Worm (Caenorhabditis elegans) whole organism, L1 larva: ENCODE results near the gene cwp-2.

ENCODE experiments used
- ceh-63 ChIP-seq: fragments of 200-800 bp; sonication (Bioruptor generic); optimal IDR thresholded peaks from 2 replicates; lab custom pipeline; 2018; ENCODE audit warnings: mild to moderate bottlenecking, missing genetic modification characterization, missing compliant biosample characterization
- ceh-82 ChIP-seq, 3 experiments: fragments of 150-350 bp in 1 of 3; sonication (generic microtip) in 2 of 3; optimal IDR thresholded peaks; 2 replicates each; lab custom pipeline; 2014 to 2017; ENCODE audit warnings: missing biosample characterization in 3 of 3, missing genetic modification characterization in 3 of 3
- ceh-90 ChIP-seq: sonication (generic microtip); optimal IDR thresholded peaks from 2 replicates; lab custom pipeline; 2016; ENCODE audit warnings: missing genetic modification characterization, missing compliant biosample characterization
- dpl-1 ChIP-seq, 3 experiments: fragments of 150-350 bp in 2 of 3; sonication (generic microtip) in 1 of 3; optimal IDR thresholded peaks; 2 replicates each; lab custom pipeline; 2014 to 2017; ENCODE audit warnings: missing biosample characterization in 3 of 3, missing genetic modification characterization in 3 of 3, missing genetic modification reagents in 3 of 3
- fkh-10 ChIP-seq: sonication (generic microtip); optimal IDR thresholded peaks from 2 replicates; lab custom pipeline; 2017; ENCODE audit warnings: missing biosample characterization, missing genetic modification reagents, missing genetic modification characterization
- jun-1 ChIP-seq: fragments of 150-350 bp; optimal IDR thresholded peaks from 2 replicates; lab custom pipeline; 2014; ENCODE audit warnings: missing biosample characterization, missing genetic modification reagents, missing genetic modification characterization
- mep-1 ChIP-seq: fragments of 150-350 bp; optimal IDR thresholded peaks from 2 replicates; lab custom pipeline; 2014; ENCODE audit warnings: missing biosample characterization, missing genetic modification characterization
- nhr-11 ChIP-seq: fragments of 150-350 bp; optimal IDR thresholded peaks from 2 replicates; lab custom pipeline; 2014; ENCODE audit warnings: missing biosample characterization, missing genetic modification characterization
- nhr-12 ChIP-seq: sonication (generic microtip); optimal IDR thresholded peaks from 2 replicates; lab custom pipeline; 2017; ENCODE audit warnings: missing biosample characterization, missing genetic modification characterization
- unc-62 ChIP-seq: fragments of 150-350 bp; optimal IDR thresholded peaks from 2 replicates; lab custom pipeline; 2014; ENCODE audit warnings: missing biosample characterization, missing genetic modification reagents, missing genetic modification characterization
- ztf-4 ChIP-seq: fragments of 150-350 bp; optimal IDR thresholded peaks from 2 replicates; lab custom pipeline; 2014; ENCODE audit warnings: missing biosample characterization, missing genetic modification characterization

ce11 chrV:4806859-4807258, 35.6 kb downstream of the cwp-2 start:
- no peak for TF ChIP-seq ceh-90 (tag; lab: Kevin White, UChicago)
- TF ChIP-seq dpl-1 (GFP tag; optimal IDR thresholded peaks at IDR 0.05; lab: Kevin White, UChicago) = no peak
- TF ChIP-seq mep-1 = no peak
- no peak for TF ChIP-seq ceh-63
- no peak for TF ChIP-seq fkh-10
- TF ChIP-seq jun-1 (tag; lab: Kevin White, UChicago) = no peak
- TF ChIP-seq ceh-82 (tag; optimal IDR thresholded peaks at IDR 0.05; lab: Kevin White, UChicago) = no peak
- TF ChIP-seq nhr-11 (tag; lab: Kevin White, UChicago) = no peak
- TF ChIP-seq ztf-4 (tag; lab: Kevin White, UChicago) = no peak
- no peak for TF ChIP-seq unc-62 (GFP tag; lab: Kevin White, UChicago)
- no peak for TF ChIP-seq nhr-12 (tag; lab: Kevin White, UChicago)
